Worm (Caenorhabditis elegans) whole organism, L4/young adult: ENCODE data around the gene F35B3.3.

Experiments used
- W03F9.2 ChIP-seq: fragments of 150-350 bp; optimal IDR thresholded peaks from 2 replicates; lab custom pipeline; 2014; ENCODE audit warnings: missing biosample characterization, missing genetic modification characterization
- dao-5 ChIP-seq: sonication (generic microtip); optimal IDR thresholded peaks from 2 replicates; lab custom pipeline; 2016; ENCODE audit warnings: missing genotype, missing genetic modification characterization, moderate library complexity, missing compliant biosample characterization
- him-1 ChIP-seq: sonication (generic microtip); optimal IDR thresholded peaks from 2 replicates; lab custom pipeline; 2016; ENCODE audit warnings: missing genotype, missing genetic modification reagents, missing genetic modification characterization, missing compliant biosample characterization

DNA sequence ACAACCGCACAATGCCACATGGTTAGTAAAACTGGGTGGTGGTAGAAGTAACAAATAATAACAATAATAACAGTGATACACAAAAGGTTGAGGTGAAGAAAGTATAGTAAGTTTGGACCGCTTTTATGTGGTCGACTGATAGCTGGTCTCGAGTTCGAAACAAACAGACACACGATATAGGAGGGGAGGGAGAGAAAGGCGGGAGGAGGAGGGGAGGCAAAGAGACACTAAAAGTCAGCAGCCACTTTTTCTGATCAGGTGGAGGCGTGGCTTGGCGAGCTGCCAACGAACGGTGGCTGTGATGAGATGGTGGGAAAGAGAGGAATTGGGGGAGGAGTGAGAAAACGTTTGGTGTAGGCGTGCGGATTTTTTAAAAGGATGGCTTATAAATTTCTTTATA lies 45.1 kb downstream of the F35B3.3 start:
- TF ChIP-seq dao-5 (tag; lab: Kevin White, UChicago) (no peak), him-1 (tag; lab: Kevin White, UChicago) (no peak), W03F9.2 (tag; lab: Kevin White, UChicago) (no peak)
